Worm (Caenorhabditis elegans): ENCODE measurements around the gene F57A10.4.
A peak's percentile ranks its signal among the peaks of the same experiment; 100 is the strongest.

F57A10.4 gene

DNA sequence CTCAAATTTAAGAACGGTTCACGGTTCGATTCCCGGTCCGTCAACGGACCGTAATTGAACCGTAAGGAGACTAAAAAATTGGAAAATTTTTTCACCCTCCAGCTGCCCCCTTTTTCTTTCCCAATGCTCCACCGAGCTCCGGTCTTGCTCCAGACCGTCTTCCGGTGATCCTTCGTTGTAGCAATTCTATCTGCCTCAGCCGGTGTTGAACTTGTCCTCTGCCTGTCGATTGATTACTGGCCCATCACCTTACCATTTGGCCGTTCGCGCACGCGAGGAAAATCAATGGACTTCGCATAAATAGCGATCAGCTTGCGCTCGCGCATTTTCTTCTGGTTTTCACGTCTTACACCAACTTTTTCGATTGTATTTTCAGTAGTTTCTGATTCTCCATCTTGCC lies 1.9 kb upstream of the F57A10.4 start:
- peak; percentile 22; the same call in 1 of the 2 replicates for TF ChIP-seq T22C8.4 (GFP tag; IDR thresholded peaks at IDR 0.05)
- peak; percentile 75 for TF ChIP-seq tab-1 (GFP tag; IDR thresholded peaks at IDR 0.05)
- TF ChIP-seq flt-1 (GFP tag; IDR thresholded peaks at IDR 0.05): peak; percentile 39; the same call in 1 of the 2 replicates
- 0 out of 2 replicates have a peak, but pooled peaks have one; percentile 11 for TF ChIP-seq ref-1 (GFP tag; conservative IDR thresholded peaks at IDR 0.05)
- TF ChIP-seq ztf-23 (GFP tag; IDR thresholded peaks at IDR 0.05): 0 out of 2 replicates have a peak, but pooled peaks have one; percentile 57

DNA sequence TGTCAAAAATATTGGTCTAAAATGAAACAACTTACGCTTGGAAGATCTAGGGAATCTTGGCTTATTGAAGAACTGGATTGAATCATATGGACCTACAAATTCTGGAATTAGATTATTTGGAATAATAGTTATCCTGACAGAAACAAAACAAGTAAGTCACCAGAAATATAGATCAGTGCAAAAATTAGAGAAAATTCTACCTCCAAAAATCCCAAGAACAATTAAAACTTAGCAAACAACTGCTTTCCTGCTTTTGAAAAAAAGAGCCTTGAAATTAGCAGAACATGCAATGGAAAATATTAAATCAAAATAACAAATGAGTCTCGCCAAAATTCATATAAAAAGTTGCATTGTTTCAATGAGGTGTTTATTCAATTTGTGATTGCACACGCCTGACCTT lies 3.9 kb downstream of the F57A10.4 start, which contains the start of gene nhr-60:
Gene nhr-60 (minus strand): TSS at position 101 of the 400 bp plus-strand sequence.
- no peak for TF ChIP-seq cog-1 (tag; optimal IDR thresholded peaks at IDR 0.05)
- TF ChIP-seq ref-1 (GFP tag; conservative IDR thresholded peaks at IDR 0.05): no peak
- TF ChIP-seq tab-1 (GFP tag; IDR thresholded peaks at IDR 0.05): no peak
- TF ChIP-seq T22C8.4 (GFP tag; IDR thresholded peaks at IDR 0.05): no peak
- TF ChIP-seq flt-1 (GFP tag; IDR thresholded peaks at IDR 0.05): no peak
- no peak for TF ChIP-seq ztf-29 (GFP tag; IDR thresholded peaks at IDR 0.05)
- TF ChIP-seq klf-2 (GFP tag; conservative IDR thresholded peaks at IDR 0.05): no peak
- TF ChIP-seq ztf-23 (GFP tag; IDR thresholded peaks at IDR 0.05): no peak
- no peak for TF ChIP-seq med-1 (GFP tag; optimal IDR thresholded peaks at IDR 0.05; ENCODE audit: insufficient read depth)

DNA sequence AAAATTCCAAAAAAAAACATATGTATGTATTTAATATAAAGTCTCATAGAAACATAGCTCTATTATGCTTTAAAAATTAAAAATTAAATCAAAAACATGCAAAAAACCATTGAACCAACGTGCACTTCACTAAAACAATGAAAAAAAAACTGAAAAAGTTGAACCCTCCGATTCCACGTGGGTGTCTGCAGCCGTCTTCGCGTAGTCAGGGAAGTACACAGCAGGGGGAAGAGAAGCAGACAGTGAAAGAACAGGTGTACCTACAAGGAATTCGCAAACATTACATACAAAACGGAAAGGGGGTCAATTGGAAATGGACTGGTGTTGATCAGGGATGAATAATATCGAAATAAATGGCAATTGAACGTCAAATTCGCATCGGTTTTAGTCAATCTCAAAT lies 4.7 kb downstream of the F57A10.4 start:
- TF ChIP-seq ref-1 (GFP tag; conservative IDR thresholded peaks at IDR 0.05) (no peak), klf-2 (GFP tag; conservative IDR thresholded peaks at IDR 0.05) (no peak), tab-1 (GFP tag; IDR thresholded peaks at IDR 0.05) (no peak), ztf-29 (GFP tag; IDR thresholded peaks at IDR 0.05) (no peak), T22C8.4 (GFP tag; IDR thresholded peaks at IDR 0.05) (no peak), med-1 (GFP tag; optimal IDR thresholded peaks at IDR 0.05; ENCODE audit: insufficient read depth) (no peak), flt-1 (GFP tag; IDR thresholded peaks at IDR 0.05) (no peak), cog-1 (tag; optimal IDR thresholded peaks at IDR 0.05) (no peak), ztf-23 (GFP tag; IDR thresholded peaks at IDR 0.05) (no peak)

DNA sequence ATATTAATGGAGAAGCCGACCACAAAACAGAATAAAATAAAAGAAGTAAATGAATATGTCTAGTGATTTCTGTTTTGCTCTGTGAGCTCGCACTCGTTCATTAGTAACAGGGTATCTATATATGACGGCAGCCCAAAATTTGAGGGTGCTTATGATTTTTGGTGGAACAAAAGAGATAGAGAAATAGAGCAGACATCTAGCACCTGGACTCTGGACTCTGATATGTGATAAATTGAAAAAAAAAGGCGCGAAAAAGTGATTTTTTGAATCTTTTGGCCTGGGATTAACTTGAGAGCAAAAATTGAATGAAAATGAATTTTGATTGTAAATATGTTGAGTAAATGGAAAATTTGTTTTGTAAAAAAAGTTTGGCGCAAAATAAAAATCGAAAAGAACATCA lies 7.4 kb downstream of the F57A10.4 start, which contains the start of gene nhr-283:
Gene nhr-283 (minus strand): TSS at position 101 of the 400 bp plus-strand sequence.
- TF ChIP-seq med-1 (GFP tag; optimal IDR thresholded peaks at IDR 0.05; ENCODE audit: insufficient read depth) (no peak), ztf-23 (GFP tag; IDR thresholded peaks at IDR 0.05) (no peak), cog-1 (tag; optimal IDR thresholded peaks at IDR 0.05) (no peak), klf-2 (GFP tag; conservative IDR thresholded peaks at IDR 0.05) (no peak), tab-1 (GFP tag; IDR thresholded peaks at IDR 0.05) (no peak), T22C8.4 (GFP tag; IDR thresholded peaks at IDR 0.05) (no peak), ref-1 (GFP tag; conservative IDR thresholded peaks at IDR 0.05) (no peak)

DNA sequence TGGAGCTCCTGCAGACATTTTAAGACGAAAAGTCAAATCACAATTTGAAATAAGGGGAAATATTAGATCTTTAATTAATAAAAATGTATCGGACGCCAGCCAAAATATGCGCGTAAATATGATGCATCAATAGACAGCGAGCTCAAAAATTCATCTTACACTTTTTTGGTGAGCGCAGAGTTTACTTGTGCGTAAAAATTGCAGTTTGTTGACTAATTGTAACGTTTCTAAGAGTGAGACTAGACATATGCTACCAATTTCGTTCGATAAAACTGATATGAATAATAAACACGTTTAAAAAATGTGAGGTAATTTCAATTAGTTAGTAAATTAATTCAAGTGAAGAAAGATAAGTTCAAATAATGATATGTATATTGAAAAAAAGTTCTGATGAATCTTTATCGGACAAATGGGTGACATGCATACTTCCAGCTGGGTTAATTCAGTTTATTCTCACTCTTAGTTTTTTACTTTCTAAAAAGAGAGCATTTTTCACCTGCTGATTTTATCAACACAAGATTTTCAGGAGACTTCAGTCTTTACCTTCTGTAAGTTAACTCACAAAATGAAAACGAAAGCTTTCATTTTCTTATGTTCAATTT lies 10.0 kb downstream of the F57A10.4 start, which contains the start of the genes nhr-285 and irld-52:
Gene nhr-285 (minus strand): TSS at position 101 of the 602 bp plus-strand sequence.
Gene irld-52 (plus strand): TSS at position 552 of the 602 bp plus-strand sequence.
- TF ChIP-seq ztf-29 (GFP tag; IDR thresholded peaks at IDR 0.05) (no peak), ref-1 (GFP tag; conservative IDR thresholded peaks at IDR 0.05) (no peak)

DNA sequence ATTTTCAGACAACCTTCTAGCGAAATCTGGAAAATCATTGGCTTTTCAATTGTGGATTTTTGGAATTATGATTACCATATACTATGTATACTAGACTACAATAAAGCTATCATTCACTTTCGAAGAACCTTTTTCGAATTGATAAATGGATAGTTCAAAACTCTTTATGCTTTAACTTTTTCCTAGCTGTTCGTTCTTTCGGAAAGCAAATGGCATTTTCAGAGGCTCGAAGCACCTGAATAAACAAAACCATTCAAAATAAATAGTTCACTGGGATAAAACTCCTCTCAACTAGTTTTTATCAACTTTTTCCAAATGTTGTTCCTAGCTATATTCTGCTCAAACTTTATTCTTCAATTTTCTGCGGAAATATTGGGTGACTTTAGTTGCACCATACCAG lies 11.8 kb downstream of the F57A10.4 start, which contains the start of gene T26E4.2:
Gene T26E4.2 (plus strand): TSS at position 301 of the 400 bp plus-strand sequence.
- TF ChIP-seq flt-1 (GFP tag; IDR thresholded peaks at IDR 0.05): no peak
- no peak for TF ChIP-seq ztf-23 (GFP tag; IDR thresholded peaks at IDR 0.05)
- no peak for TF ChIP-seq tab-1 (GFP tag; IDR thresholded peaks at IDR 0.05)
- no peak for TF ChIP-seq klf-2 (GFP tag; conservative IDR thresholded peaks at IDR 0.05)
- no peak for TF ChIP-seq cog-1 (tag; optimal IDR thresholded peaks at IDR 0.05)
- no peak for TF ChIP-seq med-1 (GFP tag; optimal IDR thresholded peaks at IDR 0.05; ENCODE audit: insufficient read depth)
- no peak for TF ChIP-seq T22C8.4 (GFP tag; IDR thresholded peaks at IDR 0.05)
- no peak for TF ChIP-seq ztf-29 (GFP tag; IDR thresholded peaks at IDR 0.05)
- TF ChIP-seq ref-1 (GFP tag; conservative IDR thresholded peaks at IDR 0.05): no peak

DNA sequence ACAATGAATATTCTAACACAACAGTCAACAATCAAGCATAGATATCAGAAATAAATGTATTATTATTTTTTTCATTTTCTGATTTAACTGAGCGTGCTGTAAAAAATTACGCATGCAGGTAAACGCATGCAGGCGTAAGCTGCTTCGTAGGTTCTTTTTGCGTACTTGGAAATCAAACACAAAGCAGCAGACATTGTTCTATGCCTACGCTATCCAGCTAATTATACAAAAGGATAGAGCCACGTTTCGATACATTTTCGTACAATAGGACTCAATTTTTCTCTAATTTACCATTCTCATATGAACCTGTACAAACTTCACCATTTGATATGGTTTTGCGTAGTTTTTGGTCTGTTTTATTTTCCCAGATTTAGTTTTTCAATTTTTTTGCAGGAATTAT lies 13.3 kb downstream of the F57A10.4 start, which contains the start of gene T26E4.3:
Gene T26E4.3 (plus strand): TSS at position 301 of the 400 bp plus-strand sequence.
- TF ChIP-seq T22C8.4 (GFP tag; IDR thresholded peaks at IDR 0.05) (no peak), ztf-23 (GFP tag; IDR thresholded peaks at IDR 0.05) (no peak), ztf-29 (GFP tag; IDR thresholded peaks at IDR 0.05) (no peak), tab-1 (GFP tag; IDR thresholded peaks at IDR 0.05) (no peak), cog-1 (tag; optimal IDR thresholded peaks at IDR 0.05) (no peak), ref-1 (GFP tag; conservative IDR thresholded peaks at IDR 0.05) (no peak), med-1 (GFP tag; optimal IDR thresholded peaks at IDR 0.05; ENCODE audit: insufficient read depth) (no peak), klf-2 (GFP tag; conservative IDR thresholded peaks at IDR 0.05) (no peak), flt-1 (GFP tag; IDR thresholded peaks at IDR 0.05) (no peak)

DNA sequence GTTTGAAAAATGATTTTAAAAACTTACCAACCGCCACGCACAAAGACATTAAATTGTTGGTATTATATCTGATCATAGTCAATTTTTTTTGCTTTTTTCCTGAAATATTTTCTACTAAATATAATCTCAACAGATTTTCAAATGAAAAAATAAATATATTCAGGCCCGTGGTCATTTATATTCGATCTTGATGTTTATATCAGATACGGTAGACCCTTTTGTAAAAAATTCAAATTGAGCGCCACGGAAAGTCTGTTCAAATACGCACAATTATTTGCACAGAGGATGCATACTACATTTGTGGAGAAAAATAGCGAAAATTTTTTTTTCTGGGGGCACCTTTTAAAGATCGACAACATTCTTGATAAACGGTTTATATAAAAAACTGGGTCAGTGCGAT lies 23.2 kb downstream of the F57A10.4 start, which contains the start of gene T26E4.4:
Gene T26E4.4 (minus strand): TSS at position 101 of the 400 bp plus-strand sequence.
- TF ChIP-seq klf-2 (GFP tag; conservative IDR thresholded peaks at IDR 0.05) (no peak), ref-1 (GFP tag; conservative IDR thresholded peaks at IDR 0.05) (no peak), ztf-23 (GFP tag; IDR thresholded peaks at IDR 0.05) (no peak), ztf-29 (GFP tag; IDR thresholded peaks at IDR 0.05) (no peak), tab-1 (GFP tag; IDR thresholded peaks at IDR 0.05) (no peak), cog-1 (tag; optimal IDR thresholded peaks at IDR 0.05) (no peak), flt-1 (GFP tag; IDR thresholded peaks at IDR 0.05) (no peak), T22C8.4 (GFP tag; IDR thresholded peaks at IDR 0.05) (no peak), med-1 (GFP tag; optimal IDR thresholded peaks at IDR 0.05; ENCODE audit: insufficient read depth) (no peak)

DNA sequence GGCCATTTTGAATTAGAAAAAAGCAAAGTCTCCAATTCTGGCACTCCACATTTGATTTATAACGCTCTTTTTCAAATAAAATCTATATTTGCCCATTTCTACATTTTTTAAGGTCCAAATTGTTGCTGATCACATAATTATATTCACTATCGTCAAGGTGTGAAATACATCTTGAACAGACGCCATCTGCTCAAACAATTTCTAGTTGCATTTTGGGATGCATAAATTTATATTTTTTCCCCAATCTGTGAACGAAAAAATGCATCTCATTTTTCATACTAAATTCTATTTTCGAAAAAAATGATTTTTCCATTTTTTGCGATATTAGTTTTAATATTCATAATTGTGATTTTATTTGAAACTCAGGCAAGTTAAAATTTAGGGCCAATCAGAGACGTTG lies 24.0 kb downstream of the F57A10.4 start, which contains the start of gene T26E4.7:
Gene T26E4.7 (plus strand): TSS at position 301 of the 400 bp plus-strand sequence.
- TF ChIP-seq flt-1 (GFP tag; IDR thresholded peaks at IDR 0.05): no peak
- no peak for TF ChIP-seq ztf-23 (GFP tag; IDR thresholded peaks at IDR 0.05)
- no peak for TF ChIP-seq ztf-29 (GFP tag; IDR thresholded peaks at IDR 0.05)
- TF ChIP-seq med-1 (GFP tag; optimal IDR thresholded peaks at IDR 0.05; ENCODE audit: insufficient read depth): no peak
- no peak for TF ChIP-seq tab-1 (GFP tag; IDR thresholded peaks at IDR 0.05)
- no peak for TF ChIP-seq cog-1 (tag; optimal IDR thresholded peaks at IDR 0.05)
- no peak for TF ChIP-seq T22C8.4 (GFP tag; IDR thresholded peaks at IDR 0.05)
- no peak for TF ChIP-seq klf-2 (GFP tag; conservative IDR thresholded peaks at IDR 0.05)
- TF ChIP-seq ref-1 (GFP tag; conservative IDR thresholded peaks at IDR 0.05): no peak

Data from whole organism, midembryonic.